Fruit fly (Drosophila melanogaster) whole organism, pupa: ENCODE data around the gene Fpgs1.

Experiments
- CG15710 ChIP-seq: fragments of 200-800 bp; sonication (Bioruptor generic); optimal IDR thresholded peaks from 2 replicates; lab custom pipeline; 2018; ENCODE audit warnings: missing biosample characterization, mild to moderate bottlenecking, missing genetic modification characterization, moderate library complexity
- CG17806 ChIP-seq: fragments of 200-800 bp; sonication (Bioruptor generic); optimal IDR thresholded peaks from 2 replicates; lab custom pipeline; 2018; ENCODE audit warnings: missing biosample characterization, mild to moderate bottlenecking, missing genetic modification characterization, moderate library complexity
- CG4496 ChIP-seq: fragments of 200-800 bp; sonication (Bioruptor generic); IDR thresholded peaks from 3 replicates; pipeline ENCODE4 v1.3.6; 2022; ENCODE audit warnings: missing biosample characterization, missing genetic modification characterization
- CG8159 ChIP-seq: fragments of 200-800 bp; sonication (Bioruptor generic); optimal IDR thresholded peaks from 3 replicates; lab custom pipeline; 2018; ENCODE audit warnings: missing biosample characterization, mild to moderate bottlenecking, missing genetic modification characterization, moderate library complexity
- CG8301 ChIP-seq: fragments of 200-800 bp; sonication (Bioruptor generic); optimal IDR thresholded peaks from 2 replicates; lab custom pipeline; 2018; ENCODE audit warnings: missing biosample characterization, mild to moderate bottlenecking, missing genetic modification characterization
- D1 ChIP-seq: fragments of 200-800 bp; sonication (Bioruptor generic); optimal IDR thresholded peaks from 2 replicates; lab custom pipeline; 2018; ENCODE audit warnings: missing biosample characterization, mild to moderate bottlenecking, missing genetic modification characterization, moderate library complexity
- EcR ChIP-seq: fragments of 200-800 bp; sonication (Bioruptor generic); optimal IDR thresholded peaks from 3 replicates; lab custom pipeline; 2019; ENCODE audit warnings: missing biosample characterization, missing genetic modification characterization, mild to moderate bottlenecking, moderate library complexity, missing genetic modification reagents
- Pif1A ChIP-seq: fragments of 200-800 bp; sonication (Bioruptor generic); optimal IDR thresholded peaks from 3 replicates; lab custom pipeline; 2016; ENCODE audit warnings: missing biosample characterization, missing genetic modification characterization
- Pif1B ChIP-seq: fragments of 200-800 bp; sonication (Bioruptor generic); optimal IDR thresholded peaks from 3 replicates; lab custom pipeline; 2016; ENCODE audit warnings: missing biosample characterization, missing genetic modification characterization
- Snoo ChIP-seq: fragments of 200-800 bp; sonication (Bioruptor generic); optimal IDR thresholded peaks from 3 replicates; lab custom pipeline; 2017; ENCODE audit warnings: missing biosample characterization, mild to moderate bottlenecking, missing genetic modification characterization, inconsistent platforms
- fd96Ca ChIP-seq: fragments of 200-800 bp; sonication (Bioruptor generic); IDR thresholded peaks from 3 replicates; pipeline ENCODE4 v1.3.6; 2022; ENCODE audit warnings: missing biosample characterization, missing genetic modification characterization
- gl ChIP-seq: fragments of 200-800 bp; sonication (Bioruptor generic); optimal IDR thresholded peaks from 2 replicates; lab custom pipeline; 2018; ENCODE audit warnings: missing biosample characterization, mild to moderate bottlenecking, missing genetic modification characterization
- rn ChIP-seq: fragments of 200-800 bp; sonication (Bioruptor generic); IDR thresholded peaks from 2 replicates; pipeline ENCODE4 v1.3.6; 2022; ENCODE audit warnings: missing biosample characterization, missing genetic modification characterization

DNA sequence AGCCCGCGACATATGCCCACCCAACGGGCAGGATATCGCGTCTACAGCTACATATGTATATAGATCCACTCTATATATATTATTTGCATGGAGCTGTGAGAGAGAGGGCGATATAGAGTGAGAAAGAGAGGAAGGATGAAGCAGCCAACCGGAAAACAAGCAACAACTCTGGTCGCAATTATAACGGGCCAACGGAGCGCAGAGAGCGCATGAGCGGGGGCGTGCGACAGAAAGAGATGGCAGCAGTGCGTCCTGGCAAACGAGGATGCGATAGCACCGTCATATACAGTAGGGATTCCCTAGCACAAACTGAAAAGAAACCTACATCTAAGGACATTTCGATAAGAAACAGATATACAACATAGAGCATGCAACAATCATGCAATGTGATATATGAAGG, 10.0 kb downstream of the Fpgs1 start:
- TF ChIP-seq D1 (tag; lab: Kevin White, UChicago) (no peak), rn (GFP tag; lab: Robert Waterston, UW) (no peak), CG15710 (no peak), CG4496 (GFP tag; lab: Robert Waterston, UW) (no peak), Snoo (tag; lab: Kevin White, UChicago) (no peak), CG8159 (tag; lab: Kevin White, UChicago) (no peak), EcR (no peak), Pif1B (GFP tag; lab: Kevin White, UChicago) (no peak), CG17806 (tag; lab: Kevin White, UChicago) (no peak), CG8301 (tag; lab: Kevin White, UChicago) (no peak), Pif1A (no peak), fd96Ca (no peak), gl (tag; lab: Kevin White, UChicago) (no peak)
